Worm (Caenorhabditis elegans): ENCODE results near the gene C29E4.15.
A peak's percentile ranks its signal among the peaks of the same experiment; 100 is the strongest.
"Not testable (repeated sequence)": the region's sequence is repeated elsewhere in the genome, so short reads cannot be mapped to it uniquely, and the experiment has no call there.

DNA sequence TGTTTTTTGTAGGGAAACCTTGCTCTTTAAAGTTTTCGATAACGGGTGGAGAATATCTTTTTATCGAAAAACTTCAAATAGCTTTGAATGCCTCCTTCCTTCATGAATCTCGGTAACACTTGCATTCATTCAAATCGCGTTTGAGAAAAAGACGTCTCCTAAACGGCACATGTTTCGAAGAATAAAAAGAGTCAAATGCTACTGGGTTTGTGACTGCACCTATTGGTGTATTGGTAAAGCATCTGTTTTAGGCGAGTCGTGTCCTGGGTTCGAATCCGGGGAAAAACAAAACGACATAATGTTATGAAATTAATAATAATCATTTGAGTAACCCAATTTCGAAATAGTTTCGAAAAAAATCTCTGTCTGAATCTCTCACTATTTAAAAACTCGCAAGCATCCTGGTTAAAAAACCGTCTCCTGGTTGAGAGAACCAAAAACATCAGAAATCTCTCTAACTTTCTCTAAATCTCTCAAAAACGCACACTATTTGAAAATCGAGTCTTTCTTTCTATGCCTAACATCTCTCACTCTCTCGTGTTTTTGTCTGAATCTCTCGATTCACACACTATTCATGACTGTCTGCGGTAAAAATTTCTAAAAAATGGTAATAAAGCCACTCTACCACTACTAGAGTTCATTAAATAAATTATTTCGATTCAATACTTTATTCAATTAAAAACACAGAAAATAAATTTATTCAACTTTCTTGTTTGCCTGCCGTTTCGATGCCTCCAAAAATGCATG is 13.7 kb downstream of the C29E4.15 start:
- TF ChIP-seq repo-1 (tag; optimal IDR thresholded peaks at IDR 0.05); hsf-1 (GFP tag; IDR thresholded peaks at IDR 0.05); unc-130 (GFP tag; optimal IDR thresholded peaks at IDR 0.05); ceh-79 (tag; optimal IDR thresholded peaks at IDR 0.05); fkh-3 (tag; optimal IDR thresholded peaks at IDR 0.05); F39B2.1 (GFP tag; IDR thresholded peaks at IDR 0.05); lin-40 (tag; optimal IDR thresholded peaks at IDR 0.05): not testable (repeated sequence)
- TF ChIP-seq B0261.1 (tag; optimal IDR thresholded peaks at IDR 0.05), result peak; percentile 38
